Fruit fly (Drosophila melanogaster) whole organism: Measurements from ENCODE around the gene CG13054.

Experiments
- Dll ChIP-seq: fragments of >200 bp; optimal IDR thresholded peaks from 2 replicates; lab custom pipeline; 2017
- pan ChIP-seq: fragments of >200 bp; optimal IDR thresholded peaks from 2 replicates; lab custom pipeline; 2017
- psq ChIP-seq: fragments of >200 bp; optimal IDR thresholded peaks from 2 replicates; lab custom pipeline; 2017
- usp ChIP-seq: fragments of >200 bp; optimal IDR thresholded peaks from 2 replicates; lab custom pipeline; 2017; ENCODE audit warnings: missing biosample characterization, missing genetic modification characterization, mixed read lengths

DNA sequence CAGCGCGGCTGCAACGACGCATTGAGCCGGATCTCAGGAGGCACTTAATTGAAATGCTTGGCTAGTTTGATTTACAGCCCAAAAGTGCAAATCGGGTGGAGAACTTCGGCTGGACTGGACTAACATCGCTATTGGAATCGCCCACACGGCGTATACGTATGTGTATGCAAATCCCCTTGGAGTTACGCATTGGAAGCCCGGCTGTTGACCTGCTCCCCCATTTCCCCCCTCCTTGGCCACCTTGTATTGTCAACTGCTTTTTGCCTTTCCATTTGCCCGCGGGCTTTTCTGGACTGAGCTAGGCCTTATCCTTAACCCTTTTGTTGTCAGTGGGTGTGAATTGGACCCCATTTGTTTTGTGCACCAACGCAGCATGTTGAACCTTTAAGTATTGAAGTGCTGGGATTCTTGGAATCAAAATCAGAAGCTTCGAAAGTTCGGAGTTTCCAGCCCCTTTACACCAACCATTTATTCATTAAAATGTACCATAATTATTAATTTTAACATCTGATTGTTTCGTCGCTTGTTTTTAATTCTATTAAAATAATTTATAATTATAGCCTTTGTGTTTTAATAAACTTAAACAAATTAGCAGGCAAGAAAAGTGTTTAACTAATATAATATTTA, 18.5 kb upstream of the CG13054 start:
- no peak for TF ChIP-seq Dll
- TF ChIP-seq pan (lab: Kevin White, UChicago), result no peak
- no peak for TF ChIP-seq psq (lab: Kevin White, UChicago)
- no peak for TF ChIP-seq usp (GFP tag; lab: Kevin White, UChicago)
